Worm (Caenorhabditis elegans) whole organism, midembryonic: Measurements from ENCODE around the gene wrt-10.

ENCODE experiments used
- T22C8.4 ChIP-seq: fragments of 200-800 bp; sonication (Bioruptor generic); IDR thresholded peaks from 2 replicates; pipeline ENCODE4 v1.3.6; 2022; ENCODE audit warnings: missing genetic modification characterization, missing compliant biosample characterization
- cog-1 ChIP-seq: sonication (generic microtip); optimal IDR thresholded peaks from 2 replicates; lab custom pipeline; 2016; ENCODE audit warnings: missing genetic modification characterization, missing compliant biosample characterization
- flt-1 ChIP-seq: fragments of 200-800 bp; sonication (Bioruptor generic); IDR thresholded peaks from 2 replicates; pipeline ENCODE4 v1.3.6; 2022; ENCODE audit warnings: missing genetic modification characterization, missing compliant biosample characterization
- klf-2 ChIP-seq: fragments of 200-800 bp; sonication (Bioruptor generic); conservative IDR thresholded peaks from 2 replicates; pipeline ENCODE4 v1.3.6; 2022; ENCODE audit warnings: missing genetic modification reagents, missing genetic modification characterization, missing compliant biosample characterization
- med-1 ChIP-seq: sonication (generic microtip); optimal IDR thresholded peaks from 2 replicates; lab custom pipeline; 2017; ENCODE audit warnings: missing genetic modification characterization, mild to moderate bottlenecking, missing compliant biosample characterization, antibody characterized with exemption, missing genetic modification reagents; ENCODE audit not compliant: insufficient read depth
- ref-1 ChIP-seq: fragments of 200-800 bp; sonication (Bioruptor generic); conservative IDR thresholded peaks from 2 replicates; pipeline ENCODE4 v1.3.6; 2022; ENCODE audit warnings: missing genetic modification reagents, missing genetic modification characterization, missing compliant biosample characterization
- tab-1 ChIP-seq: fragments of 200-800 bp; sonication (Bioruptor generic); IDR thresholded peaks from 2 replicates; pipeline ENCODE4 v1.3.6; 2022; ENCODE audit warnings: missing genetic modification characterization, missing compliant biosample characterization
- ztf-23 ChIP-seq: fragments of 200-800 bp; sonication (Bioruptor generic); IDR thresholded peaks from 2 replicates; pipeline ENCODE4 v1.3.6; 2022; ENCODE audit warnings: missing genetic modification reagents, missing genetic modification characterization, missing compliant biosample characterization
- ztf-29 ChIP-seq: fragments of 200-800 bp; sonication (Bioruptor generic); IDR thresholded peaks from 2 replicates; pipeline ENCODE4 v1.3.6; 2022; ENCODE audit warnings: missing genetic modification reagents, missing genetic modification characterization, missing compliant biosample characterization

The wrt-10 gene

ce11 chrII:7545364-7545763, 11.0 kb upstream of the wrt-10 start:
- TF ChIP-seq flt-1 (GFP tag; lab: Robert Waterston, UW) (no peak), T22C8.4 (no peak), cog-1 (no peak), med-1 (GFP tag; lab: Kevin White, UChicago) (no peak), ref-1 (GFP tag; lab: Robert Waterston, UW) (no peak), ztf-23 (GFP tag; lab: Robert Waterston, UW) (no peak), ztf-29 (GFP tag; lab: Robert Waterston, UW) (no peak), klf-2 (no peak), tab-1 (GFP tag; lab: Robert Waterston, UW) (no peak)

- TF ChIP-seq med-1 (GFP tag; lab: Kevin White, UChicago) (no peak), flt-1 (GFP tag; lab: Robert Waterston, UW) (no peak), cog-1 (no peak), klf-2 (no peak), ztf-29 (GFP tag; lab: Robert Waterston, UW) (no peak), T22C8.4 (no peak), tab-1 (GFP tag; lab: Robert Waterston, UW) (no peak), ztf-23 (GFP tag; lab: Robert Waterston, UW) (no peak), ref-1 (GFP tag; lab: Robert Waterston, UW) (no peak)
These were observed 10.4 kb upstream of the wrt-10 start for ce11 chrII:7544782-7545181.

ce11 chrII:7543808-7544207, 9.4 kb upstream of the wrt-10 start, which contains the start of gene rol-8:
Gene rol-8, plus strand, starts transcription at chrII:7544108.
- no peak for TF ChIP-seq ref-1 (GFP tag; lab: Robert Waterston, UW)
- TF ChIP-seq cog-1, result no peak
- TF ChIP-seq tab-1 (GFP tag; lab: Robert Waterston, UW), result no peak
- TF ChIP-seq flt-1 (GFP tag; lab: Robert Waterston, UW), result no peak
- TF ChIP-seq ztf-23 (GFP tag; lab: Robert Waterston, UW), result no peak
- no peak for TF ChIP-seq ztf-29 (GFP tag; lab: Robert Waterston, UW)
- TF ChIP-seq med-1 (GFP tag; lab: Kevin White, UChicago), result no peak
- TF ChIP-seq klf-2, result no peak
- TF ChIP-seq T22C8.4, result no peak

ce11 chrII:7542952-7543351, 8.6 kb upstream of the wrt-10 start:
- TF ChIP-seq klf-2, result no peak
- TF ChIP-seq ztf-23 (GFP tag; lab: Robert Waterston, UW), result no peak
- no peak for TF ChIP-seq flt-1 (GFP tag; lab: Robert Waterston, UW)
- no peak for TF ChIP-seq med-1 (GFP tag; lab: Kevin White, UChicago)
- no peak for TF ChIP-seq tab-1 (GFP tag; lab: Robert Waterston, UW)
- no peak for TF ChIP-seq cog-1
- no peak for TF ChIP-seq ref-1 (GFP tag; lab: Robert Waterston, UW)
- TF ChIP-seq T22C8.4, result no peak
- no peak for TF ChIP-seq ztf-29 (GFP tag; lab: Robert Waterston, UW)

ce11 chrII:7537603-7538230, 3.4 kb upstream of the wrt-10 start, which contains the start of gene nfi-1:
Gene nfi-1, plus strand, starts transcription at chrII:7538180.
- TF ChIP-seq flt-1 (GFP tag; lab: Robert Waterston, UW), result no peak
- TF ChIP-seq ztf-23 (GFP tag; lab: Robert Waterston, UW), result no peak
- no peak for TF ChIP-seq T22C8.4
- no peak for TF ChIP-seq ztf-29 (GFP tag; lab: Robert Waterston, UW)
- TF ChIP-seq cog-1, result no peak
- no peak for TF ChIP-seq ref-1 (GFP tag; lab: Robert Waterston, UW)
- no peak for TF ChIP-seq tab-1 (GFP tag; lab: Robert Waterston, UW)
- no peak for TF ChIP-seq med-1 (GFP tag; lab: Kevin White, UChicago)
- TF ChIP-seq klf-2, result no peak

- no peak for TF ChIP-seq ztf-29 (GFP tag; lab: Robert Waterston, UW)
- no peak for TF ChIP-seq ztf-23 (GFP tag; lab: Robert Waterston, UW)
- TF ChIP-seq med-1 (GFP tag; lab: Kevin White, UChicago), result no peak
- TF ChIP-seq ref-1 (GFP tag; lab: Robert Waterston, UW), result no peak
- TF ChIP-seq cog-1, result no peak
- no peak for TF ChIP-seq T22C8.4
- TF ChIP-seq tab-1 (GFP tag; lab: Robert Waterston, UW), result no peak
- no peak for TF ChIP-seq flt-1 (GFP tag; lab: Robert Waterston, UW)
- TF ChIP-seq klf-2, result no peak
These were observed 571 bp upstream of the wrt-10 start, which contains the start of gene ZK1290.13 for ce11 chrII:7534934-7535333. Gene ZK1290.13, plus strand, starts transcription at chrII:7535006.

- TF ChIP-seq tab-1 (GFP tag; lab: Robert Waterston, UW) (no peak), ztf-29 (GFP tag; lab: Robert Waterston, UW) (no peak), ztf-23 (GFP tag; lab: Robert Waterston, UW) (no peak), flt-1 (GFP tag; lab: Robert Waterston, UW) (no peak), cog-1 (no peak), med-1 (GFP tag; lab: Kevin White, UChicago) (no peak), klf-2 (no peak), T22C8.4 (no peak), ref-1 (GFP tag; lab: Robert Waterston, UW) (no peak)
These were observed 2.9 kb downstream of the wrt-10 start for ce11 chrII:7531478-7531877.

ce11 chrII:7530944-7531343, 3.4 kb downstream of the wrt-10 start, which contains the start of gene wrt-1:
Gene wrt-1, plus strand, starts transcription at chrII:7530996.
- TF ChIP-seq tab-1 (GFP tag; lab: Robert Waterston, UW) (no peak), cog-1 (no peak), ztf-23 (GFP tag; lab: Robert Waterston, UW) (no peak), flt-1 (GFP tag; lab: Robert Waterston, UW) (no peak), med-1 (GFP tag; lab: Kevin White, UChicago) (no peak), T22C8.4 (no peak), klf-2 (no peak), ref-1 (GFP tag; lab: Robert Waterston, UW) (no peak), ztf-29 (GFP tag; lab: Robert Waterston, UW) (no peak)

ce11 chrII:7529078-7529683, 5.2 kb downstream of the wrt-10 start, which contains the start of gene ZK1290.5:
Gene ZK1290.5, plus strand, starts transcription at chrII:7529643.
- TF ChIP-seq cog-1 (peak; percentile 5), tab-1 (GFP tag; lab: Robert Waterston, UW) (no peak)
